Fruit fly (Drosophila melanogaster) whole organism, embryonic: Measurements from ENCODE around the gene CG33721.

ENCODE experiments used
- Ada2b ChIP-seq: fragments of 200-800 bp; sonication (Bioruptor generic); IDR thresholded peaks from 2 replicates; pipeline ENCODE4 v1.3.6; 2022; ENCODE audit warnings: missing biosample characterization, missing genetic modification characterization
- Atf3 ChIP-seq: fragments of 200-800 bp; sonication (Bioruptor generic); optimal IDR thresholded peaks from 3 replicates; lab custom pipeline; 2016; ENCODE audit warnings: missing biosample characterization, missing genetic modification characterization
- CG10565 ChIP-seq: fragments of 200-800 bp; sonication (Bioruptor generic); optimal IDR thresholded peaks from 3 replicates; lab custom pipeline; 2016; ENCODE audit warnings: missing biosample characterization, mild to moderate bottlenecking, missing genetic modification characterization
- CG11504 ChIP-seq: fragments of 200-800 bp; sonication (Bioruptor generic); optimal IDR thresholded peaks from 3 replicates; lab custom pipeline; 2019; ENCODE audit warnings: missing biosample characterization, mild to moderate bottlenecking, missing genetic modification characterization, moderate library complexity
- CG11723 ChIP-seq: fragments of 200-800 bp; sonication (Bioruptor generic); optimal IDR thresholded peaks from 2 replicates; lab custom pipeline; 2017; ENCODE audit warnings: missing biosample characterization, mild to moderate bottlenecking, missing genetic modification characterization
- CG12942 ChIP-seq: fragments of 200-800 bp; sonication (Bioruptor generic); optimal IDR thresholded peaks from 3 replicates; lab custom pipeline; 2016; ENCODE audit warnings: missing biosample characterization, missing genetic modification characterization
- CG13775 ChIP-seq: fragments of 200-800 bp; sonication (Bioruptor generic); optimal IDR thresholded peaks from 3 replicates; lab custom pipeline; 2017; ENCODE audit warnings: missing biosample characterization, mild to moderate bottlenecking, missing genetic modification characterization
- CG1832 ChIP-seq: fragments of 200-800 bp; sonication (Bioruptor generic); optimal IDR thresholded peaks from 2 replicates; lab custom pipeline; 2017; ENCODE audit warnings: missing biosample characterization, mild to moderate bottlenecking, missing genetic modification characterization, inconsistent platforms
- CG31441 ChIP-seq: fragments of 200-800 bp; sonication (Bioruptor generic); IDR thresholded peaks from 2 replicates; pipeline ENCODE4 v1.3.6; 2022; ENCODE audit warnings: missing biosample characterization, missing genetic modification characterization
- CG3995 ChIP-seq: fragments of 200-800 bp; sonication (Bioruptor generic); optimal IDR thresholded peaks from 3 replicates; lab custom pipeline; 2016; ENCODE audit warnings: missing biosample characterization, missing genetic modification characterization
- CG42726 ChIP-seq: fragments of 200-800 bp; sonication (Bioruptor generic); IDR thresholded peaks from 2 replicates; pipeline ENCODE4 v1.3.6; 2022; ENCODE audit warnings: missing biosample characterization, missing genetic modification characterization; ENCODE audit not compliant: partially characterized antibody
- CG4617 ChIP-seq: fragments of 200-800 bp; sonication (Bioruptor generic); optimal IDR thresholded peaks from 3 replicates; lab custom pipeline; 2016; ENCODE audit warnings: missing biosample characterization, missing genetic modification characterization, borderline replicate concordance
- CG5245 ChIP-seq: fragments of 200-800 bp; sonication (Bioruptor generic); optimal IDR thresholded peaks from 3 replicates; lab custom pipeline; 2016; ENCODE audit warnings: missing biosample characterization, missing genetic modification characterization
- CG5953 ChIP-seq: fragments of 200-800 bp; sonication (Bioruptor generic); IDR thresholded peaks from 2 replicates; pipeline ENCODE4 v1.3.6; 2022; ENCODE audit warnings: missing biosample characterization, missing genetic modification characterization
- CG6654 ChIP-seq: fragments of 200-800 bp; sonication (Bioruptor generic); optimal IDR thresholded peaks from 2 replicates; lab custom pipeline; 2017; ENCODE audit warnings: missing biosample characterization, mild to moderate bottlenecking, missing genetic modification characterization
- CG7372 ChIP-seq: fragments of 200-800 bp; sonication (Bioruptor generic); IDR thresholded peaks from 2 replicates; pipeline ENCODE4 v1.3.6; 2022; ENCODE audit warnings: missing biosample characterization, missing genetic modification characterization
- CG8765 ChIP-seq: fragments of 200-800 bp; sonication (Bioruptor generic); IDR thresholded peaks from 2 replicates; pipeline ENCODE4 v1.3.6; 2022; ENCODE audit warnings: missing biosample characterization, missing genetic modification characterization
- D ChIP-seq, 2 experiments: fragments of 200-800 bp in 1 of 2; fragments of >200 bp in 1 of 2; sonication (Bioruptor generic) in 1 of 2; optimal IDR thresholded peaks; 2 replicates in 1 of 2; 3 replicates in 1 of 2; lab custom pipeline; 2017; ENCODE audit warnings: mild to moderate bottlenecking in 1 of 2, missing biosample characterization in 1 of 2, missing genetic modification characterization in 1 of 2, missing genetic modification reagents in 1 of 2
- Deaf1 ChIP-seq: fragments of 200-800 bp; optimal IDR thresholded peaks from 3 replicates; lab custom pipeline; 2019; ENCODE audit warnings: missing biosample characterization, mild to moderate bottlenecking, missing genetic modification characterization, moderate library complexity
- E2f1 ChIP-seq: fragments of 200-800 bp; sonication (Bioruptor generic); IDR thresholded peaks from 2 replicates; pipeline ENCODE4 v1.3.6; 2022; ENCODE audit warnings: missing biosample characterization, missing genetic modification characterization
- HLH54F ChIP-seq: fragments of 200-800 bp; sonication (Bioruptor generic); optimal IDR thresholded peaks from 3 replicates; lab custom pipeline; 2016; ENCODE audit warnings: missing biosample characterization, missing genetic modification characterization
- Kr ChIP-seq: fragments of 200-800 bp; sonication (Bioruptor generic); optimal IDR thresholded peaks from 2 replicates; lab custom pipeline; 2017; ENCODE audit warnings: missing biosample characterization, mild to moderate bottlenecking, missing genetic modification characterization
- Mes4 ChIP-seq: fragments of 200-800 bp; sonication (Bioruptor generic); optimal IDR thresholded peaks from 2 replicates; lab custom pipeline; 2016; ENCODE audit warnings: missing biosample characterization, missing genetic modification characterization
- NC2α ChIP-seq: fragments of 200-800 bp; sonication (Bioruptor generic); optimal IDR thresholded peaks from 2 replicates; lab custom pipeline; 2016; ENCODE audit warnings: missing biosample characterization, missing genetic modification characterization
- NFAT ChIP-seq: fragments of 200-800 bp; sonication (Bioruptor generic); IDR thresholded peaks from 2 replicates; pipeline ENCODE4 v1.3.6; 2022; ENCODE audit warnings: missing biosample characterization, missing genetic modification characterization
- Nf-YB ChIP-seq: fragments of 200-800 bp; sonication (Bioruptor generic); optimal IDR thresholded peaks from 3 replicates; lab custom pipeline; 2019; ENCODE audit warnings: missing biosample characterization, mild to moderate bottlenecking, missing genetic modification characterization, moderate library complexity
- Ravus ChIP-seq: fragments of 200-800 bp; sonication (Bioruptor generic); IDR thresholded peaks from 2 replicates; pipeline ENCODE4 v1.3.6; 2022; ENCODE audit warnings: missing biosample characterization, missing genetic modification characterization
- Side ChIP-seq: fragments of 200-800 bp; sonication (Bioruptor generic); optimal IDR thresholded peaks from 2 replicates; lab custom pipeline; 2016; ENCODE audit warnings: missing biosample characterization, missing genetic modification characterization
- Six4 ChIP-seq: fragments of 200-800 bp; sonication (Bioruptor generic); optimal IDR thresholded peaks from 2 replicates; lab custom pipeline; 2016; ENCODE audit warnings: missing biosample characterization, missing genetic modification characterization
- Sox100B ChIP-seq: fragments of 200-800 bp; sonication (Bioruptor generic); optimal IDR thresholded peaks from 3 replicates; lab custom pipeline; 2018; ENCODE audit warnings: missing biosample characterization, mild to moderate bottlenecking, missing genetic modification characterization
- YL-1 ChIP-seq: fragments of 200-800 bp; sonication (Bioruptor generic); optimal IDR thresholded peaks from 3 replicates; lab custom pipeline; 2017; ENCODE audit warnings: missing biosample characterization, mild to moderate bottlenecking, missing genetic modification characterization
- caup ChIP-seq: fragments of 200-800 bp; sonication (Bioruptor generic); optimal IDR thresholded peaks from 3 replicates; lab custom pipeline; 2017; ENCODE audit warnings: missing biosample characterization, mild to moderate bottlenecking, missing genetic modification characterization, moderate library complexity; ENCODE audit not compliant: severe bottlenecking
- dan ChIP-seq: fragments of 200-800 bp; sonication (Bioruptor generic); IDR thresholded peaks from 2 replicates; pipeline ENCODE4 v1.3.6; 2022; ENCODE audit warnings: missing biosample characterization, missing genetic modification characterization
- eyg ChIP-seq: fragments of 200-800 bp; sonication (Bioruptor generic); optimal IDR thresholded peaks from 3 replicates; lab custom pipeline; 2016; ENCODE audit warnings: missing biosample characterization, missing genetic modification characterization
- fd64A ChIP-seq: fragments of 200-800 bp; sonication (Bioruptor generic); optimal IDR thresholded peaks from 3 replicates; lab custom pipeline; 2018; ENCODE audit warnings: missing biosample characterization, mild to moderate bottlenecking, missing genetic modification characterization
- gro ChIP-seq: fragments of 200-800 bp; sonication (Bioruptor generic); optimal IDR thresholded peaks from 2 replicates; lab custom pipeline; 2016; ENCODE audit warnings: missing biosample characterization, missing genetic modification characterization
- gt ChIP-seq: fragments of 200-800 bp; sonication (Bioruptor generic); IDR thresholded peaks from 2 replicates; pipeline ENCODE4 v1.3.6; 2022; ENCODE audit warnings: missing biosample characterization, missing genetic modification characterization
- hb ChIP-seq: fragments of 200-800 bp; sonication (Bioruptor generic); IDR thresholded peaks from 3 replicates; pipeline ENCODE4 v1.3.6; 2022; ENCODE audit warnings: missing biosample characterization, missing genetic modification characterization; ENCODE audit not compliant: partially characterized antibody
- hth ChIP-seq: fragments of >200 bp; optimal IDR thresholded peaks from 2 replicates; lab custom pipeline; 2017; ENCODE audit warnings: inconsistent platforms
- kni ChIP-seq: fragments of 200-800 bp; sonication (Bioruptor generic); optimal IDR thresholded peaks from 3 replicates; lab custom pipeline; 2017; ENCODE audit warnings: mild to moderate bottlenecking, missing biosample characterization, missing genetic modification reagents, missing genetic modification characterization
- org-1 ChIP-seq: fragments of 200-800 bp; sonication (Bioruptor generic); optimal IDR thresholded peaks from 2 replicates; lab custom pipeline; 2017; ENCODE audit warnings: missing biosample characterization, missing genetic modification characterization
- p53 ChIP-seq: fragments of 200-800 bp; sonication (Bioruptor generic); optimal IDR thresholded peaks from 2 replicates; lab custom pipeline; 2016; ENCODE audit warnings: missing biosample characterization, missing genetic modification characterization
- pita ChIP-seq: fragments of 200-800 bp; sonication (Bioruptor generic); optimal IDR thresholded peaks from 2 replicates; lab custom pipeline; 2017; ENCODE audit warnings: missing biosample characterization, mild to moderate bottlenecking, missing genetic modification characterization
- sens-2 ChIP-seq: fragments of 200-800 bp; sonication (Bioruptor generic); IDR thresholded peaks from 2 replicates; pipeline ENCODE4 v1.3.6; 2022; ENCODE audit warnings: missing biosample characterization, missing genetic modification characterization
- sima ChIP-seq: fragments of 200-800 bp; sonication (Bioruptor generic); optimal IDR thresholded peaks from 2 replicates; lab custom pipeline; 2016; ENCODE audit warnings: missing biosample characterization, missing genetic modification characterization
- slbo ChIP-seq: fragments of 200-800 bp; sonication (Bioruptor generic); IDR thresholded peaks from 2 replicates; pipeline ENCODE4 v1.3.6; 2022; ENCODE audit warnings: missing biosample characterization, missing genetic modification characterization
- ssp ChIP-seq: fragments of 200-800 bp; sonication (Bioruptor generic); IDR thresholded peaks from 2 replicates; pipeline ENCODE4 v1.3.6; 2022; ENCODE audit warnings: missing biosample characterization, missing genetic modification characterization
- sug ChIP-seq: fragments of 200-800 bp; optimal IDR thresholded peaks from 2 replicates; lab custom pipeline; 2019; ENCODE audit warnings: missing biosample characterization, mild to moderate bottlenecking, missing genetic modification characterization, moderate library complexity
- toy ChIP-seq: fragments of 200-800 bp; sonication (Bioruptor generic); IDR thresholded peaks from 2 replicates; pipeline ENCODE4 v1.3.6; 2022; ENCODE audit warnings: missing biosample characterization, missing genetic modification characterization
- ttk ChIP-seq: fragments of 200-800 bp; sonication (Bioruptor generic); IDR thresholded peaks from 2 replicates; pipeline ENCODE4 v2.1.2; 2022; ENCODE audit warnings: missing biosample characterization, missing genetic modification characterization
- unpg ChIP-seq: fragments of 200-800 bp; sonication (Bioruptor generic); optimal IDR thresholded peaks from 3 replicates; lab custom pipeline; 2018; ENCODE audit warnings: missing biosample characterization, mild to moderate bottlenecking, missing genetic modification characterization, moderate library complexity

CG33721 gene

dm6 chr3R:22368777-22369214, 37.9 kb downstream of the CG33721 start (continued):
- TF ChIP-seq Nf-YB (GFP tag; lab: Kevin White, UChicago) (peak; percentile 18), gt (GFP tag; lab: Robert Waterston, UW) (0 out of 2 replicates have a peak, but pooled peaks have one; percentile 39), Six4 (peak; percentile 37), CG13775 (GFP tag; lab: Kevin White, UChicago) (peak; percentile 64), hth (lab: Kevin White, UChicago) (no peak), p53 (no peak), NC2α (GFP tag; lab: Kevin White, UChicago) (no peak), ttk (GFP tag; lab: Robert Waterston, UW) (peak; percentile 55), ssp (GFP tag; lab: Robert Waterston, UW) (no peak), CG5953 (GFP tag; lab: Robert Waterston, UW) (0 out of 2 replicates have a peak, but pooled peaks have one; percentile 46), slbo (GFP tag; lab: Robert Waterston, UW) (peak; percentile 92), pita (GFP tag; lab: Kevin White, UChicago) (no peak), CG3995 (GFP tag; lab: Kevin White, UChicago) (no peak), CG11723 (GFP tag; lab: Kevin White, UChicago) (no peak), Deaf1 (tag; lab: Kevin White, UChicago) (peak; percentile 54), CG4617 (GFP tag; lab: Kevin White, UChicago) (peak; percentile 8), Side (GFP tag; lab: Kevin White, UChicago) (no peak), CG12942 (GFP tag; lab: Kevin White, UChicago) (peak; percentile 26), sug (peak; percentile 63), Ada2b (GFP tag; lab: Robert Waterston, UW) (peak; percentile 84), dan (no peak), CG31441 (GFP tag; lab: Robert Waterston, UW) (no peak; the same call in 1 of the 2 replicates), toy (GFP tag; lab: Robert Waterston, UW) (0 out of 2 replicates have a peak, but pooled peaks have one; percentile 51), sens-2 (GFP tag; lab: Robert Waterston, UW) (peak; percentile 42; the same call in 1 of the 2 replicates), Atf3 (GFP tag; lab: Kevin White, UChicago) (no peak), hb (no peak), NFAT (GFP tag; lab: Robert Waterston, UW) (peak; percentile 65; the same call in 1 of the 2 replicates), CG7372 (GFP tag; lab: Robert Waterston, UW) (peak; percentile 56), HLH54F (peak; percentile 8), kni (GFP tag; lab: Kevin White, UChicago) (no peak), CG6654 (GFP tag; lab: Kevin White, UChicago) (no peak), E2f1 (GFP tag; lab: Robert Waterston, UW) (peak; percentile 60), CG10565 (GFP tag; lab: Kevin White, UChicago) (no peak), CG1832 (GFP tag; lab: Kevin White, UChicago) (no peak), CG11504 (tag; lab: Kevin White, UChicago) (peak; percentile 68), Kr (no peak), gro (GFP tag; lab: Kevin White, UChicago) (no peak), YL-1 (GFP tag; lab: Kevin White, UChicago) (no peak), Mes4 (GFP tag; lab: Kevin White, UChicago) (no peak), D (optimal IDR thresholded peaks at IDR 0.05; lab: Kevin White, UChicago) (no peak), D (GFP tag; optimal IDR thresholded peaks at IDR 0.05; lab: Kevin White, UChicago) (peak; percentile 41), fd64A (GFP tag; lab: Kevin White, UChicago) (no peak), org-1 (GFP tag; lab: Kevin White, UChicago) (peak; percentile 61), CG8765 (GFP tag; lab: Robert Waterston, UW) (peak; percentile 6; the same call in 1 of the 2 replicates), CG42726 (no peak), unpg (GFP tag; lab: Kevin White, UChicago) (peak; percentile 57), CG5245 (GFP tag; lab: Kevin White, UChicago) (peak; percentile 32), Ravus (GFP tag; lab: Robert Waterston, UW) (peak; percentile 72), caup (GFP tag; lab: Kevin White, UChicago) (peak; percentile 66), eyg (GFP tag; lab: Kevin White, UChicago) (peak; percentile 45), Sox100B (GFP tag; lab: Kevin White, UChicago) (no peak), sima (GFP tag; lab: Kevin White, UChicago) (no peak)
